Worm (Caenorhabditis elegans) whole organism, L2 larva: ENCODE results near the gene col-184.

ENCODE experiments used
- F13H6.1 ChIP-seq: sonication (generic microtip); optimal IDR thresholded peaks from 2 replicates; lab custom pipeline; 2016; ENCODE audit warnings: missing genetic modification characterization, missing compliant biosample characterization
- R02D3.7 ChIP-seq: fragments of 150-350 bp; optimal IDR thresholded peaks from 2 replicates; lab custom pipeline; 2014; ENCODE audit warnings: missing biosample characterization, missing genetic modification characterization
- ZK546.5 ChIP-seq: sonication (generic microtip); optimal IDR thresholded peaks from 2 replicates; lab custom pipeline; 2017; ENCODE audit warnings: missing biosample characterization, missing genetic modification characterization
- aly-2 ChIP-seq: fragments of 150-350 bp; optimal IDR thresholded peaks from 2 replicates; lab custom pipeline; 2014; ENCODE audit warnings: missing biosample characterization, missing genetic modification characterization
- ama-1 ChIP-seq: fragments of 150-350 bp; optimal IDR thresholded peaks from 2 replicates; lab custom pipeline; 2018; ENCODE audit warnings: inconsistent platforms
- ceh-16 ChIP-seq: fragments of 150-350 bp; optimal IDR thresholded peaks from 2 replicates; lab custom pipeline; 2014; ENCODE audit warnings: missing biosample characterization, missing genetic modification characterization
- crh-2 ChIP-seq: sonication (generic microtip); optimal IDR thresholded peaks from 2 replicates; lab custom pipeline; 2017; ENCODE audit warnings: missing biosample characterization, missing genetic modification characterization
- dmd-4 ChIP-seq: sonication (generic microtip); optimal IDR thresholded peaks from 2 replicates; lab custom pipeline; 2017; ENCODE audit warnings: missing biosample characterization, missing genetic modification characterization
- egl-27 ChIP-seq: sonication (generic microtip); optimal IDR thresholded peaks from 3 replicates; lab custom pipeline; 2017; ENCODE audit warnings: missing biosample characterization, missing genetic modification reagents, missing genetic modification characterization
- fos-1 ChIP-seq: fragments of 150-350 bp; optimal IDR thresholded peaks from 2 replicates; lab custom pipeline; 2014; ENCODE audit warnings: missing biosample characterization, missing genetic modification characterization
- lin-11 ChIP-seq: fragments of 150-350 bp; sonication (generic microtip); optimal IDR thresholded peaks from 2 replicates; lab custom pipeline; 2014; ENCODE audit warnings: missing biosample characterization, missing genetic modification characterization, inconsistent platforms, mixed read lengths
- lin-13 ChIP-seq: fragments of 150-350 bp; optimal IDR thresholded peaks from 2 replicates; lab custom pipeline; 2014; ENCODE audit warnings: missing biosample characterization, missing genetic modification reagents, missing genetic modification characterization
- lsy-2 ChIP-seq, 2 experiments: fragments of 150-350 bp in 1 of 2; sonication (generic microtip) in 1 of 2; optimal IDR thresholded peaks; 2 replicates each; lab custom pipeline; 2014 to 2017; ENCODE audit warnings: missing biosample characterization in 2 of 2, missing genetic modification characterization in 2 of 2
- mab-5 ChIP-seq: fragments of 150-350 bp; optimal IDR thresholded peaks from 2 replicates; lab custom pipeline; 2014; ENCODE audit warnings: missing biosample characterization, missing genetic modification characterization
- mbf-1 ChIP-seq: sonication (generic microtip); optimal IDR thresholded peaks from 2 replicates; lab custom pipeline; 2017; ENCODE audit warnings: missing biosample characterization, missing genetic modification characterization
- mdl-1 ChIP-seq, 2 experiments: fragments of 150-350 bp in 1 of 2; sonication (generic microtip) in 1 of 2; optimal IDR thresholded peaks; 2 replicates each; lab custom pipeline; 2017; ENCODE audit warnings: missing biosample characterization in 2 of 2, missing genetic modification characterization in 2 of 2
- nhr-10 ChIP-seq: sonication (generic microtip); optimal IDR thresholded peaks from 2 replicates; lab custom pipeline; 2017; ENCODE audit warnings: missing biosample characterization, missing genetic modification characterization
- nhr-11 ChIP-seq: fragments of 150-350 bp; optimal IDR thresholded peaks from 2 replicates; lab custom pipeline; 2014; ENCODE audit warnings: missing biosample characterization, missing genetic modification characterization
- nhr-129 ChIP-seq: fragments of 150-350 bp; optimal IDR thresholded peaks from 2 replicates; lab custom pipeline; 2014; ENCODE audit warnings: missing biosample characterization, missing genetic modification characterization
- nhr-23 ChIP-seq: fragments of 150-350 bp; optimal IDR thresholded peaks from 2 replicates; lab custom pipeline; 2014; ENCODE audit warnings: missing biosample characterization, missing genetic modification reagents, missing genetic modification characterization
- nhr-237 ChIP-seq: fragments of 150-350 bp; optimal IDR thresholded peaks from 2 replicates; lab custom pipeline; 2014; ENCODE audit warnings: missing biosample characterization, missing genetic modification characterization
- nhr-25 ChIP-seq: fragments of 150-350 bp; sonication (generic microtip); optimal IDR thresholded peaks from 3 replicates; lab custom pipeline; 2014; ENCODE audit warnings: missing biosample characterization, missing genetic modification characterization
- nhr-6 ChIP-seq: fragments of 150-350 bp; optimal IDR thresholded peaks from 2 replicates; lab custom pipeline; 2014; ENCODE audit warnings: missing biosample characterization, missing genetic modification characterization
- peb-1 ChIP-seq: fragments of 150-350 bp; optimal IDR thresholded peaks from 2 replicates; lab custom pipeline; 2014; ENCODE audit warnings: missing biosample characterization, missing genetic modification characterization
- sem-4 ChIP-seq: fragments of 150-350 bp; optimal IDR thresholded peaks from 2 replicates; lab custom pipeline; 2014; ENCODE audit warnings: missing biosample characterization, missing genetic modification reagents, missing genetic modification characterization
- sma-3 ChIP-seq: sonication (generic microtip); optimal IDR thresholded peaks from 2 replicates; lab custom pipeline; 2016; ENCODE audit warnings: missing genetic modification reagents, missing genetic modification characterization, missing compliant biosample characterization
- sma-9 ChIP-seq, 2 experiments: fragments of 150-350 bp in 1 of 2; sonication (generic microtip) in 1 of 2; optimal IDR thresholded peaks; 2 replicates each; lab custom pipeline; 2014 to 2016; ENCODE audit warnings: missing genetic modification characterization in 2 of 2, mild to moderate bottlenecking in 1 of 2, missing biosample characterization in 1 of 2, missing compliant biosample characterization in 1 of 2, missing genetic modification reagents in 1 of 2, moderate library complexity in 1 of 2
- snpc-4 ChIP-seq: fragments of 150-350 bp; optimal IDR thresholded peaks from 2 replicates; lab custom pipeline; 2014; ENCODE audit warnings: missing biosample characterization, missing genetic modification characterization
- unc-39 ChIP-seq: fragments of 150-350 bp; optimal IDR thresholded peaks from 2 replicates; lab custom pipeline; 2014; ENCODE audit warnings: missing biosample characterization, missing genetic modification characterization
- unc-55 ChIP-seq: fragments of 150-350 bp; sonication (generic microtip); optimal IDR thresholded peaks from 3 replicates; lab custom pipeline; 2014; ENCODE audit warnings: missing biosample characterization, missing genetic modification reagents, missing genetic modification characterization
- zag-1 ChIP-seq: fragments of 150-350 bp; optimal IDR thresholded peaks from 2 replicates; lab custom pipeline; 2014; ENCODE audit warnings: missing biosample characterization, missing genetic modification characterization
- ztf-1 ChIP-seq: fragments of 200-800 bp; sonication (Bioruptor generic); conservative IDR thresholded peaks from 2 replicates; pipeline ENCODE4 v1.3.6; 2022; ENCODE audit warnings: missing genetic modification characterization, missing compliant biosample characterization
- ztf-11 ChIP-seq: sonication (generic microtip); optimal IDR thresholded peaks from 2 replicates; lab custom pipeline; 2017; ENCODE audit warnings: missing biosample characterization, missing genetic modification characterization

Gene col-184

ce11 chrX:13502282-13502681, 33.0 kb downstream of the col-184 start (continued):
- TF ChIP-seq lin-11 (tag; lab: Kevin White, UChicago) (peak; percentile 49), ceh-16 (tag; lab: Kevin White, UChicago) (no peak), nhr-237 (tag; lab: Kevin White, UChicago) (no peak), sma-9 (GFP tag; optimal IDR thresholded peaks at IDR 0.05; lab: Kevin White, UChicago) (peak; percentile 49), sma-9 (tag; optimal IDR thresholded peaks at IDR 0.05; lab: Kevin White, UChicago) (no peak), lin-13 (GFP tag; lab: Kevin White, UChicago) (peak; percentile 39), ZK546.5 (tag; lab: Kevin White, UChicago) (no peak), nhr-6 (tag; lab: Kevin White, UChicago) (no peak), mdl-1 (tag; optimal IDR thresholded peaks at IDR 0.05; lab: Kevin White, UChicago) (peak; percentile 6 to 35), peb-1 (tag; lab: Kevin White, UChicago) (no peak), unc-39 (tag; lab: Kevin White, UChicago) (no peak), nhr-11 (tag; lab: Kevin White, UChicago) (no peak), fos-1 (no peak), aly-2 (no peak), mab-5 (peak; percentile 4), dmd-4 (tag; lab: Kevin White, UChicago) (no peak), ztf-1 (GFP tag; lab: Robert Waterston, UW) (no peak), R02D3.7 (tag; lab: Kevin White, UChicago) (no peak), lsy-2 (tag; optimal IDR thresholded peaks at IDR 0.05; lab: Kevin White, UChicago) (peak in 1 of 2 experiments; percentile 46), sma-3 (GFP tag; lab: Kevin White, UChicago) (no peak), ztf-11 (tag; lab: Kevin White, UChicago) (no peak), nhr-23 (tag; lab: Kevin White, UChicago) (no peak), egl-27 (tag; lab: Kevin White, UChicago) (peak; percentile 21), sem-4 (tag; lab: Kevin White, UChicago) (peak; percentile 76)

ce11 chrX:13503839-13504238, 34.6 kb downstream of the col-184 start:
- no peak for TF ChIP-seq ama-1 (lab: Kevin White, UChicago)
- no peak for TF ChIP-seq peb-1 (tag; lab: Kevin White, UChicago)
- TF ChIP-seq ZK546.5 (tag; lab: Kevin White, UChicago): no peak
- no peak for TF ChIP-seq lin-11 (tag; lab: Kevin White, UChicago)

ce11 chrX:13505201-13505600, 35.9 kb downstream of the col-184 start:
- no peak for TF ChIP-seq unc-55
- no peak for TF ChIP-seq mbf-1 (tag; lab: Kevin White, UChicago)
- no peak for TF ChIP-seq R02D3.7 (tag; lab: Kevin White, UChicago)
- TF ChIP-seq sma-9 (GFP tag; optimal IDR thresholded peaks at IDR 0.05; lab: Kevin White, UChicago): no peak
- TF ChIP-seq sma-9 (tag; optimal IDR thresholded peaks at IDR 0.05; lab: Kevin White, UChicago): no peak
- TF ChIP-seq snpc-4 (tag; lab: Kevin White, UChicago): no peak
- no peak for TF ChIP-seq nhr-10
- no peak for TF ChIP-seq F13H6.1 (tag; lab: Kevin White, UChicago)

DNA sequence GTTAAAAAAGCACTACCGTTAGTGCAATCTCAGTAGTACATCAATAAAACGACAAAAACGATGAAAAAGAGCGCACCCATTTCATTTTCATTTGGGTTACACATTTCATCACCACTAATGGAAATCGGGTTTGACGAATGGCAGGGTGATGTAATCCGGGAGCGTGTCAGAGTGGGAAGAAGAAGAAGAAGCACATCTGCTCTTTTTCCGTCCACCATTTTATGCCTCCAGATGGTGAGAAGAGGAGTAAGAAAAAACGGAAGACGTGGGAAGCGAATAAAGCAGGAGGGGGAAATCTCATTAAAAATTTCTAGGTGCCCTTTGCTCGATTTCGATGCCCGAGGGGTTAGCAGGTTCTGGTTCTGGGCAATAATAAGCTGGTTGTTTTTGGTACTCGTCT, 36.8 kb downstream of the col-184 start:
- TF ChIP-seq lsy-2 (tag; optimal IDR thresholded peaks at IDR 0.05; lab: Kevin White, UChicago): no peak
- no peak for TF ChIP-seq lin-11 (tag; lab: Kevin White, UChicago)
- TF ChIP-seq F13H6.1 (tag; lab: Kevin White, UChicago): no peak
- peak; percentile 21 for TF ChIP-seq nhr-129 (tag; lab: Kevin White, UChicago)

DNA sequence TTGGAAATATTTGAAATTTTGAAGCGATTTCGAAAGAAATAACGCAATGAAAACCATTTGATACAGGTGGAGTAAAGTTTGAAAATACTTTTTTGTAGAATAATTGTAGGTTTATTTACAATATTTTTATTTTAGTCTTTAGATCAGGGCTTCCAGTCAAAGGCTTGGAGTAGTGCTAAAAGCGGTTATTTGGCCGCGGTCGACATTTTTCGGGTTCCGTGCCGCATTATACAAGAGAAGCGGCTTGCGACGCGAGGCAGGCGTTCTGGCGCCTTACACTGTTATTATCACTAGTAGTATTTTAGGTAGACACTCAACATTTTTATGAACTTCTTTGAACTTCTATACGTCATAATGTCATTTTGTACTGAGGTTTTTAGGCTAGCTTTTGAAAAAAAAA, 37.2 kb downstream of the col-184 start:
- TF ChIP-seq sma-9 (GFP tag; optimal IDR thresholded peaks at IDR 0.05; lab: Kevin White, UChicago) (peak; percentile 5), sma-9 (tag; optimal IDR thresholded peaks at IDR 0.05; lab: Kevin White, UChicago) (no peak), nhr-25 (tag; lab: Kevin White, UChicago) (no peak), snpc-4 (tag; lab: Kevin White, UChicago) (peak; percentile 43)

ce11 chrX:13507233-13507632, 38.0 kb downstream of the col-184 start, which contains the start of gene H06A10.1:
H06A10.1 (plus strand) TSS chrX:13507533.
- TF ChIP-seq ceh-16 (tag; lab: Kevin White, UChicago) (no peak), zag-1 (tag; lab: Kevin White, UChicago) (no peak), crh-2 (tag; lab: Kevin White, UChicago) (no peak)
